Worm (Caenorhabditis elegans) whole organism, L1 larva: ENCODE measurements around the gene C09F5.3.

ENCODE experiments used
- C04F5.9 ChIP-seq: sonication (generic microtip); optimal IDR thresholded peaks from 2 replicates; lab custom pipeline; 2016; ENCODE audit warnings: missing genetic modification characterization, missing compliant biosample characterization
- aha-1 ChIP-seq: fragments of 150-350 bp; optimal IDR thresholded peaks from 2 replicates; lab custom pipeline; 2014; ENCODE audit warnings: missing biosample characterization, missing genetic modification characterization
- alr-1 ChIP-seq: fragments of 200-800 bp; sonication (Bioruptor generic); optimal IDR thresholded peaks from 2 replicates; lab custom pipeline; 2018; ENCODE audit warnings: borderline replicate concordance, mild to moderate bottlenecking, missing genetic modification characterization, missing compliant biosample characterization
- aly-2 ChIP-seq: fragments of 150-350 bp; optimal IDR thresholded peaks from 2 replicates; lab custom pipeline; 2014; ENCODE audit warnings: missing biosample characterization, missing genetic modification characterization
- blmp-1 ChIP-seq: fragments of 150-350 bp; optimal IDR thresholded peaks from 2 replicates; lab custom pipeline; 2014; ENCODE audit warnings: missing biosample characterization, missing genetic modification characterization
- ceh-63 ChIP-seq: fragments of 200-800 bp; sonication (Bioruptor generic); optimal IDR thresholded peaks from 2 replicates; lab custom pipeline; 2018; ENCODE audit warnings: mild to moderate bottlenecking, missing genetic modification characterization, missing compliant biosample characterization
- ceh-8 ChIP-seq: fragments of 200-800 bp; sonication (Bioruptor generic); optimal IDR thresholded peaks from 2 replicates; lab custom pipeline; 2018; ENCODE audit warnings: mild to moderate bottlenecking, missing genetic modification characterization, moderate library complexity, missing compliant biosample characterization
- ceh-88 ChIP-seq: fragments of 200-800 bp; sonication (Bioruptor generic); IDR thresholded peaks from 2 replicates; pipeline ENCODE4 v1.3.6; 2022; ENCODE audit warnings: missing genetic modification characterization, missing compliant biosample characterization
- ces-1 ChIP-seq: fragments of 150-350 bp; optimal IDR thresholded peaks from 2 replicates; lab custom pipeline; 2014; ENCODE audit warnings: missing biosample characterization, missing genetic modification reagents, missing genetic modification characterization
- dpl-1 ChIP-seq, 3 experiments: fragments of 150-350 bp in 2 of 3; sonication (generic microtip) in 1 of 3; optimal IDR thresholded peaks; 2 replicates each; lab custom pipeline; 2014 to 2017; ENCODE audit warnings: missing biosample characterization in 3 of 3, missing genetic modification characterization in 3 of 3, missing genetic modification reagents in 3 of 3
- efl-1 ChIP-seq, 4 experiments: fragments of 150-350 bp; optimal IDR thresholded peaks in 3 of 4; peaks in 1 of 4; 1 replicate in 1 of 4; 2 replicates in 3 of 4; lab custom pipeline; 2014; ENCODE audit warnings: missing biosample characterization in 2 of 4, missing genetic modification characterization in 2 of 4, missing genetic modification reagents in 2 of 4
- efl-3 ChIP-seq: fragments of 200-800 bp; sonication (Bioruptor generic); optimal IDR thresholded peaks from 2 replicates; lab custom pipeline; 2018; ENCODE audit warnings: mild to moderate bottlenecking, missing genetic modification characterization, missing compliant biosample characterization
- elt-2 ChIP-seq: sonication (generic microtip); optimal IDR thresholded peaks from 2 replicates; lab custom pipeline; 2016; ENCODE audit warnings: missing genetic modification characterization, mild to moderate bottlenecking, inconsistent platforms, missing compliant biosample characterization, missing genetic modification reagents
- elt-3 ChIP-seq, 6 experiments: fragments of 150-350 bp in 1 of 6; sonication (generic microtip); optimal IDR thresholded peaks; 2 replicates each; lab custom pipeline; 2017 to 2018; ENCODE audit warnings: missing biosample characterization in 6 of 6, missing genetic modification characterization in 6 of 6, inconsistent platforms in 1 of 6
- ets-5 ChIP-seq: fragments of 200-800 bp; sonication (Bioruptor generic); IDR thresholded peaks from 2 replicates; pipeline ENCODE4 v1.3.6; 2022; ENCODE audit warnings: missing genetic modification characterization, missing compliant biosample characterization
- hlh-4 ChIP-seq: sonication (generic microtip); optimal IDR thresholded peaks from 2 replicates; lab custom pipeline; 2016; ENCODE audit warnings: mild to moderate bottlenecking, missing genetic modification characterization, missing compliant biosample characterization
- hpl-2 ChIP-seq: fragments of 150-350 bp; optimal IDR thresholded peaks from 2 replicates; lab custom pipeline; 2014; ENCODE audit warnings: missing biosample characterization, missing genetic modification reagents, missing genetic modification characterization
- irx-1 ChIP-seq: sonication (generic microtip); optimal IDR thresholded peaks from 2 replicates; lab custom pipeline; 2016; ENCODE audit warnings: missing genetic modification characterization, missing compliant biosample characterization
- isw-1 ChIP-seq: fragments of 200-800 bp; sonication (Bioruptor generic); IDR thresholded peaks from 2 replicates; pipeline ENCODE4 v1.3.6; 2022; ENCODE audit warnings: missing genetic modification characterization, missing compliant biosample characterization
- jun-1 ChIP-seq: fragments of 150-350 bp; optimal IDR thresholded peaks from 2 replicates; lab custom pipeline; 2014; ENCODE audit warnings: missing biosample characterization, missing genetic modification reagents, missing genetic modification characterization
- lin-13 ChIP-seq: fragments of 150-350 bp; optimal IDR thresholded peaks from 2 replicates; lab custom pipeline; 2014; ENCODE audit warnings: missing biosample characterization, missing genetic modification reagents, missing genetic modification characterization
- lin-14 ChIP-seq: fragments of 200-800 bp; sonication (Bioruptor generic); optimal IDR thresholded peaks from 2 replicates; lab custom pipeline; 2018; ENCODE audit warnings: mild to moderate bottlenecking, missing genetic modification characterization, moderate library complexity, missing compliant biosample characterization
- lin-15B ChIP-seq: fragments of 150-350 bp; sonication (generic microtip); optimal IDR thresholded peaks from 3 replicates; lab custom pipeline; 2014; ENCODE audit warnings: missing biosample characterization, missing genetic modification characterization
- lin-35 ChIP-seq, 2 experiments: fragments of 150-350 bp; optimal IDR thresholded peaks; 2 replicates each; lab custom pipeline; 2014; ENCODE audit warnings: missing biosample characterization in 2 of 2, missing genetic modification characterization in 2 of 2, missing genetic modification reagents in 2 of 2
- mab-9 ChIP-seq: fragments of 200-800 bp; sonication (Bioruptor generic); IDR thresholded peaks from 2 replicates; pipeline ENCODE4 v1.3.6; 2022; ENCODE audit warnings: missing genetic modification reagents, missing genetic modification characterization, missing compliant biosample characterization
- mdl-1 ChIP-seq, 2 experiments: fragments of 150-350 bp; optimal IDR thresholded peaks; 2 replicates each; lab custom pipeline; 2014 to 2017; ENCODE audit warnings: missing biosample characterization in 2 of 2, missing genetic modification characterization in 2 of 2, inconsistent platforms in 1 of 2
- mef-2 ChIP-seq: fragments of 150-350 bp; optimal IDR thresholded peaks from 2 replicates; lab custom pipeline; 2014; ENCODE audit warnings: missing biosample characterization, missing genetic modification characterization
- nhr-11 ChIP-seq: fragments of 150-350 bp; optimal IDR thresholded peaks from 2 replicates; lab custom pipeline; 2014; ENCODE audit warnings: missing biosample characterization, missing genetic modification characterization
- nhr-19 ChIP-seq: fragments of 200-800 bp; sonication (Bioruptor generic); conservative IDR thresholded peaks from 2 replicates; pipeline ENCODE4 v1.3.6; 2022; ENCODE audit warnings: missing genetic modification characterization, missing compliant biosample characterization
- nhr-237 ChIP-seq: fragments of 150-350 bp; optimal IDR thresholded peaks from 2 replicates; lab custom pipeline; 2014; ENCODE audit warnings: missing biosample characterization, missing genetic modification characterization
- nhr-28 ChIP-seq: fragments of 150-350 bp; optimal IDR thresholded peaks from 2 replicates; lab custom pipeline; 2014; ENCODE audit warnings: missing biosample characterization, missing genetic modification characterization
- nhr-47 ChIP-seq: sonication (generic microtip); optimal IDR thresholded peaks from 2 replicates; lab custom pipeline; 2016; ENCODE audit warnings: mild to moderate bottlenecking, missing genetic modification characterization, moderate library complexity, missing compliant biosample characterization
- nhr-77 ChIP-seq: fragments of 150-350 bp; optimal IDR thresholded peaks from 2 replicates; lab custom pipeline; 2014; ENCODE audit warnings: missing biosample characterization, missing genetic modification characterization
- nhr-84 ChIP-seq: sonication (generic microtip); optimal IDR thresholded peaks from 2 replicates; lab custom pipeline; 2017; ENCODE audit warnings: missing biosample characterization, missing genetic modification characterization
- nhr-85 ChIP-seq: sonication (generic microtip); peaks from one replicate; lab custom pipeline; 2016; ENCODE audit warnings: missing genetic modification characterization, inconsistent platforms, missing compliant biosample characterization
- nhr-90 ChIP-seq: sonication (generic microtip); optimal IDR thresholded peaks from 2 replicates; lab custom pipeline; 2016; ENCODE audit warnings: mild to moderate bottlenecking, missing genetic modification characterization, missing compliant biosample characterization; ENCODE audit not compliant: poor library complexity
- pqm-1 ChIP-seq: sonication (generic microtip); optimal IDR thresholded peaks from 3 replicates; lab custom pipeline; 2017; ENCODE audit warnings: missing biosample characterization, missing genetic modification characterization
- skn-1 ChIP-seq: fragments of 150-350 bp; optimal IDR thresholded peaks from 2 replicates; lab custom pipeline; 2014; ENCODE audit warnings: missing biosample characterization, missing genetic modification characterization
- snpc-4 ChIP-seq: fragments of 150-350 bp; optimal IDR thresholded peaks from 2 replicates; lab custom pipeline; 2014; ENCODE audit warnings: missing biosample characterization, missing genetic modification characterization
- sup-37 ChIP-seq: fragments of 200-800 bp; sonication (Bioruptor generic); optimal IDR thresholded peaks from 2 replicates; lab custom pipeline; 2018; ENCODE audit warnings: mild to moderate bottlenecking, missing genetic modification characterization, missing compliant biosample characterization
- tbx-2 ChIP-seq: sonication (generic microtip); optimal IDR thresholded peaks from 2 replicates; lab custom pipeline; 2016; ENCODE audit warnings: missing genetic modification characterization, missing compliant biosample characterization
- tlp-1 ChIP-seq: fragments of 150-350 bp; optimal IDR thresholded peaks from 2 replicates; lab custom pipeline; 2014; ENCODE audit warnings: missing biosample characterization, missing genetic modification characterization
- unc-86 ChIP-seq: sonication (generic microtip); optimal IDR thresholded peaks from 2 replicates; lab custom pipeline; 2016; ENCODE audit warnings: missing genetic modification characterization, missing compliant biosample characterization
- vab-15 ChIP-seq: sonication (generic microtip); optimal IDR thresholded peaks from 2 replicates; lab custom pipeline; 2017; ENCODE audit warnings: missing genotype, mild to moderate bottlenecking, missing genetic modification characterization, missing compliant biosample characterization
- ztf-4 ChIP-seq: fragments of 150-350 bp; optimal IDR thresholded peaks from 2 replicates; lab custom pipeline; 2014; ENCODE audit warnings: missing biosample characterization, missing genetic modification characterization

C09F5.3 gene

DNA sequence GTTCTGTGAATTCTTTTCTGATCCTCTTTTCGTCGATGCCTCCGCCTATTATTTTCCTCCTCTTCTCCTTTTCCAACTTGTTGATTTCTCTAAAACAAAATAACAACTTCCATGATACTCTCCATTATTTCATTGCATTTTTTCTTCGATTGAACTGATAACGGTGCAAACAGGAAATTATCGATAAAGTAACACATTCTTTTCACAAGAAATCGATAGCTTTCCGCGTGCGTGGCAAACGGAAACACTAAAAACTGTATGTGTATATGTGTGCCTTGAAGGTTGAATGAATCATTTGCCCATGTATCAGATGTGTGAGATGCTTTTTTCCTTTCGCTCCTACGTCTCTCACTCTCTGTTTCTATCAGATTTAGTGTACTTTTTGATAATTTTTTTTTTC is 13.5 kb downstream of the C09F5.3 start:
- no peak for TF ChIP-seq aha-1 (tag; lab: Kevin White, UChicago)
- no peak for TF ChIP-seq blmp-1 (tag; lab: Kevin White, UChicago)
- TF ChIP-seq tlp-1 (tag; lab: Kevin White, UChicago) = no peak
- TF ChIP-seq ceh-88 (GFP tag; lab: Robert Waterston, UW) = no peak
- TF ChIP-seq efl-1 (optimal IDR thresholded peaks at IDR 0.05; lab: Kevin White, UChicago) = no peak
- TF ChIP-seq efl-1 (GFP tag; optimal IDR thresholded peaks at IDR 0.05 in 1 of 2; lab: Kevin White, UChicago) = peak in 1 of 2 experiments; percentile 3
- TF ChIP-seq nhr-77 = no peak
- TF ChIP-seq nhr-237 (tag; lab: Kevin White, UChicago) = no peak
- TF ChIP-seq ces-1 (GFP tag; lab: Kevin White, UChicago) = no peak
- TF ChIP-seq alr-1 (tag; lab: Kevin White, UChicago) = no peak
- no peak for TF ChIP-seq mdl-1 (tag; optimal IDR thresholded peaks at IDR 0.05; lab: Kevin White, UChicago)
- no peak for TF ChIP-seq nhr-28 (tag; lab: Kevin White, UChicago)
- no peak for TF ChIP-seq pqm-1 (tag; lab: Kevin White, UChicago)
- TF ChIP-seq lin-15B (tag; lab: Kevin White, UChicago) = no peak
- no peak for TF ChIP-seq nhr-47 (tag; lab: Kevin White, UChicago)
- TF ChIP-seq lin-14 (GFP tag; lab: Kevin White, UChicago) = peak; percentile 42
- no peak for TF ChIP-seq isw-1
- TF ChIP-seq lin-35 (GFP tag; optimal IDR thresholded peaks at IDR 0.05; lab: Kevin White, UChicago) = peak in 1 of 2 experiments; percentile 15
- peak; percentile 43 for TF ChIP-seq nhr-85 (tag; lab: Kevin White, UChicago)
- TF ChIP-seq nhr-90 (tag; lab: Kevin White, UChicago) = peak; percentile 2
- peak; percentile 44 for TF ChIP-seq elt-2 (tag; lab: Kevin White, UChicago)
- TF ChIP-seq jun-1 (tag; lab: Kevin White, UChicago) = no peak
- TF ChIP-seq mef-2 = no peak
- TF ChIP-seq ztf-4 (tag; lab: Kevin White, UChicago) = no peak
- no peak for TF ChIP-seq nhr-11 (tag; lab: Kevin White, UChicago)
- TF ChIP-seq vab-15 (tag; lab: Kevin White, UChicago) = no peak
- TF ChIP-seq nhr-84 (tag; lab: Kevin White, UChicago) = no peak
- TF ChIP-seq skn-1 (tag; lab: Kevin White, UChicago) = no peak
- TF ChIP-seq, all 84 proteins: peak for 6

DNA sequence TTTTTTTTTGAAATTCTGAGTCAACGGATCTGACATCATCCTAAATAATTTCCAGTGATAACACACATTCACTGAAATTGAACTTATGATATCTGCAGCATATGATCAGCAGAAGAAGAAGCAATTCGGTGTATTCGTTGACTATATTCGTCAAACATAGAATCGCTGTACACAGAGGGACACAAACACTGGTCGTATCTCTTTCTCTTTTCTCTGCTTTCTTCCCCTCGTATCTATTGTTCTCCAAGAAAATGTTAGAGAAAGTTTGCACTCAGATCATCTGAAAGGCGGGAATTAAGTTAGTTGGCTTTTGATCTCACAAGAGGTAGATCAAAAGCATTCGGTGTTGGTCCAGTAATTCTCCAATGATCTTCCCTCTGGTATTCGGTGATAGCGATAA is 14.5 kb downstream of the C09F5.3 start:
- TF ChIP-seq ets-5 (GFP tag; lab: Robert Waterston, UW) (no peak), nhr-85 (tag; lab: Kevin White, UChicago) (peak; percentile 46), sup-37 (GFP tag; lab: Kevin White, UChicago) (no peak), aly-2 (tag; lab: Kevin White, UChicago) (no peak), blmp-1 (tag; lab: Kevin White, UChicago) (peak; percentile 92), efl-3 (GFP tag; lab: Kevin White, UChicago) (no peak), nhr-90 (tag; lab: Kevin White, UChicago) (no peak), pqm-1 (tag; lab: Kevin White, UChicago) (no peak), ceh-63 (GFP tag; lab: Kevin White, UChicago) (no peak)

DNA sequence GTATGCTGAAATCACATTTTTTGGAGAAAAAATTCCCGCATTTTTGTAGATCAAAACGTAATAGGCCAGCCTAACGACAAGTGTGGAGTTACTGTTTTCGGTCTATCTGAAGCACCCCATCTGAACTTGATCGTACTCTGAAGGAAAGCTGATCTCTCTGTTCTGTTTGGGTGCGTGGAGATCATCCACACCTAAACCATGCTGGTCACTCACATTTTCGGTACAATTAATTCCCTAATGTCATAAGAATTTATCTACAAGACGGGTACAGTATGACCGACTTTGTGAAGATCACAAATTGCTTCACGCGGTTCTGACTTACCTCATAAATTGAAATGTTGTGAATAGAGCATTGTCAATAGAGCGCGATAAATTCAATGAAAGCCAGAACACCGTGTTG is 15.1 kb downstream of the C09F5.3 start:
- TF ChIP-seq tbx-2 (tag; lab: Kevin White, UChicago) = no peak
- TF ChIP-seq elt-3 (tag; optimal IDR thresholded peaks at IDR 0.05; lab: Kevin White, UChicago) = peak in 1 of 6 experiments; percentile 11
- TF ChIP-seq blmp-1 (tag; lab: Kevin White, UChicago) = peak; percentile 60
- TF ChIP-seq alr-1 (tag; lab: Kevin White, UChicago) = no peak
- no peak for TF ChIP-seq elt-2 (tag; lab: Kevin White, UChicago)
- TF ChIP-seq hpl-2 = no peak

DNA sequence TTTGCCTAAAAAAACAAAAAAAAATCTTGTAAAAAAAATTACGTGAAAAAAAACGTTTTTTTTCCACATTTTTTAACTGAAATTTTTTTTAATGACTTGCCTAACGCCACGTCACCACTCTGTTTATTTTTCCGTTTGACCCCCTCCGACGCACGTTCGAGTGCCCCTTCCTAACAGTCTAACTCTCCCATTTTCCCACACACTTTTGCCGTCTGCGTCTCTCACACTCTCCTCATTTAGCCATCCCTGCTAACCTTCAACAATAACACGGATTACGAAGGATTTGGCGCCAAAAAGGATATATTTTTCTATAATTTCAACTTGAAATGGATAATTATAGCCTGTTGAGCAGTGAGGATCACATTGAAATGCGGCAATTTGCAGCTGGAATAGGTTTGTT is 17.8 kb downstream of the C09F5.3 start:
- TF ChIP-seq hlh-4 (tag; lab: Kevin White, UChicago) (no peak), ets-5 (GFP tag; lab: Robert Waterston, UW) (no peak), nhr-47 (tag; lab: Kevin White, UChicago) (no peak), aha-1 (tag; lab: Kevin White, UChicago) (no peak), nhr-19 (GFP tag; lab: Robert Waterston, UW) (no peak), lin-13 (GFP tag; lab: Kevin White, UChicago) (no peak), ceh-8 (GFP tag; lab: Kevin White, UChicago) (no peak), sup-37 (GFP tag; lab: Kevin White, UChicago) (no peak), blmp-1 (tag; lab: Kevin White, UChicago) (peak; percentile 14), snpc-4 (tag; lab: Kevin White, UChicago) (no peak), tbx-2 (tag; lab: Kevin White, UChicago) (peak; percentile 7), irx-1 (tag; lab: Kevin White, UChicago) (no peak), dpl-1 (GFP tag; optimal IDR thresholded peaks at IDR 0.05; lab: Kevin White, UChicago) (peak in 1 of 3 experiments; percentile 7), ceh-63 (GFP tag; lab: Kevin White, UChicago) (no peak), C04F5.9 (tag; lab: Kevin White, UChicago) (no peak), mef-2 (no peak), mab-9 (GFP tag; lab: Robert Waterston, UW) (no peak), elt-2 (tag; lab: Kevin White, UChicago) (no peak), nhr-237 (tag; lab: Kevin White, UChicago) (no peak), unc-86 (no peak), nhr-77 (no peak)
